Worm (Caenorhabditis elegans) whole organism, midembryonic: ENCODE measurements around the gene F10D2.8.
A peak's percentile ranks its signal among the peaks of the same experiment; 100 is the strongest.

Experiments used
- T22C8.4 ChIP-seq: fragments of 200-800 bp; sonication (Bioruptor generic); IDR thresholded peaks from 2 replicates; pipeline ENCODE4 v1.3.6; 2022; ENCODE audit warnings: missing genetic modification characterization, missing compliant biosample characterization
- cog-1 ChIP-seq: sonication (generic microtip); optimal IDR thresholded peaks from 2 replicates; lab custom pipeline; 2016; ENCODE audit warnings: missing genetic modification characterization, missing compliant biosample characterization
- flt-1 ChIP-seq: fragments of 200-800 bp; sonication (Bioruptor generic); IDR thresholded peaks from 2 replicates; pipeline ENCODE4 v1.3.6; 2022; ENCODE audit warnings: missing genetic modification characterization, missing compliant biosample characterization
- klf-2 ChIP-seq: fragments of 200-800 bp; sonication (Bioruptor generic); conservative IDR thresholded peaks from 2 replicates; pipeline ENCODE4 v1.3.6; 2022; ENCODE audit warnings: missing genetic modification reagents, missing genetic modification characterization, missing compliant biosample characterization
- med-1 ChIP-seq: sonication (generic microtip); optimal IDR thresholded peaks from 2 replicates; lab custom pipeline; 2017; ENCODE audit warnings: missing genetic modification characterization, mild to moderate bottlenecking, missing compliant biosample characterization, antibody characterized with exemption, missing genetic modification reagents; ENCODE audit not compliant: insufficient read depth
- ref-1 ChIP-seq: fragments of 200-800 bp; sonication (Bioruptor generic); conservative IDR thresholded peaks from 2 replicates; pipeline ENCODE4 v1.3.6; 2022; ENCODE audit warnings: missing genetic modification reagents, missing genetic modification characterization, missing compliant biosample characterization
- tab-1 ChIP-seq: fragments of 200-800 bp; sonication (Bioruptor generic); IDR thresholded peaks from 2 replicates; pipeline ENCODE4 v1.3.6; 2022; ENCODE audit warnings: missing genetic modification characterization, missing compliant biosample characterization
- ztf-23 ChIP-seq: fragments of 200-800 bp; sonication (Bioruptor generic); IDR thresholded peaks from 2 replicates; pipeline ENCODE4 v1.3.6; 2022; ENCODE audit warnings: missing genetic modification reagents, missing genetic modification characterization, missing compliant biosample characterization
- ztf-29 ChIP-seq: fragments of 200-800 bp; sonication (Bioruptor generic); IDR thresholded peaks from 2 replicates; pipeline ENCODE4 v1.3.6; 2022; ENCODE audit warnings: missing genetic modification reagents, missing genetic modification characterization, missing compliant biosample characterization

The F10D2.8 gene

DNA sequence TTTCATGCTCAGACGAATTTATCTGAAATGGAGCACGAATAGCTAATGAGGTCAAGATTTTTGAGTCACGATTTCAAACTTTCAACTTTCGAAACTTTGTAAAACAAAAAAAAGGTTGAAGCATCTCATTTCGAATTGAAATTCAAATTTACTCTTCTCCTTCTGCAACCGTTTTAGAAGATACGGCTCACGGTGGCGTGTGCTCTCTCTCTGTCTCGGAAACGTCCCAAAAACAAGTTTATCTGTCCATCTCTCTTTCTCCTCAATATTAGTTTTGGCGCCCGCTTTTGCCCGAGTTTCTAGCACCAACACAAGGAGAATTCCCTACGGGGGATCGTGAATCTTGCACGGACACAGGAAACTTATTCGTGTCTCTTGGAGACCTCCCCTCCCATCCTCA is 40.1 kb downstream of the F10D2.8 start:
- no peak for TF ChIP-seq flt-1 (GFP tag; lab: Robert Waterston, UW)
- TF ChIP-seq tab-1 (GFP tag; lab: Robert Waterston, UW): no peak
- no peak for TF ChIP-seq med-1 (GFP tag; lab: Kevin White, UChicago)
- no peak for TF ChIP-seq ztf-23 (GFP tag; lab: Robert Waterston, UW)
- no peak for TF ChIP-seq T22C8.4 (GFP tag; lab: Robert Waterston, UW)
- no peak for TF ChIP-seq cog-1
- no peak for TF ChIP-seq ref-1
- TF ChIP-seq klf-2: no peak
- TF ChIP-seq ztf-29 (GFP tag; lab: Robert Waterston, UW): no peak

- TF ChIP-seq cog-1 (no peak), ztf-23 (GFP tag; lab: Robert Waterston, UW) (no peak), tab-1 (GFP tag; lab: Robert Waterston, UW) (0 out of 2 replicates have a peak, but pooled peaks have one; percentile 13)
Observed at ce11 chrV:7106499-7107152, 43.9 kb downstream of the F10D2.8 start.

DNA sequence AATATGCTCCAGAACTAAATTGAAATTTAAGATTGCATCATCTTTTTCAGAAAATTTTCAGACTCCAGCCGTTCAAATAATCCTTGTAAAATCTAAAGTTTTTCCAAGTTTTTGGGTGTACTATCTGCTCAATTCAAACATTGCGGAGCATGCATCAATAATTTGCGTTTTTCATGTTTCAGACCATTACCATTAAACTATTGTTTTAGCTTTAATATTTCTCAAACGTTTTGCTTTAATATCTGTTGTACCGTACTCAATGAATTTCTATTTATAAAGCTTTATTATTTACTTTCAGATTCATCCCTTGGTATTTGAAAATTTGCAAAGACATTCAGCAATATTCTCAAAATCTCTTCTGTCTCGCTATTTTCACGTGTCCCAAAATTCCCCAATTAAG is 47.3 kb downstream of the F10D2.8 start, which contains the start of gene odr-2:
TSS of gene odr-2 (plus strand) at position 301 of the 400 bp plus-strand sequence.
- TF ChIP-seq klf-2 (no peak), cog-1 (no peak), flt-1 (GFP tag; lab: Robert Waterston, UW) (no peak), T22C8.4 (GFP tag; lab: Robert Waterston, UW) (no peak), ref-1 (no peak), ztf-23 (GFP tag; lab: Robert Waterston, UW) (no peak), tab-1 (GFP tag; lab: Robert Waterston, UW) (no peak), ztf-29 (GFP tag; lab: Robert Waterston, UW) (no peak), med-1 (GFP tag; lab: Kevin White, UChicago) (no peak)
